Worm (Caenorhabditis elegans): ENCODE results near the gene C15H9.4.

ce11 chrX:6112817-6113216, 15.4 kb downstream of the C15H9.4 start, which contains the start of gene prx-3:
- TF ChIP-seq cog-1 (tag; optimal IDR thresholded peaks at IDR 0.05) (no peak), flt-1 (GFP tag; IDR thresholded peaks at IDR 0.05) (no peak), ref-1 (GFP tag; conservative IDR thresholded peaks at IDR 0.05) (no peak), ztf-29 (GFP tag; IDR thresholded peaks at IDR 0.05) (no peak), ztf-23 (GFP tag; IDR thresholded peaks at IDR 0.05) (no peak), tab-1 (GFP tag; IDR thresholded peaks at IDR 0.05) (no peak)

Data from whole organism, midembryonic.